Fruit fly (Drosophila melanogaster) whole organism, pupa: ENCODE measurements around the gene bark.

Source experiments
- CG8159 ChIP-seq: fragments of 200-800 bp; sonication (Bioruptor generic); optimal IDR thresholded peaks from 3 replicates; lab custom pipeline; 2018; ENCODE audit warnings: missing biosample characterization, mild to moderate bottlenecking, missing genetic modification characterization, moderate library complexity
- D1 ChIP-seq: fragments of 200-800 bp; sonication (Bioruptor generic); optimal IDR thresholded peaks from 2 replicates; lab custom pipeline; 2018; ENCODE audit warnings: missing biosample characterization, mild to moderate bottlenecking, missing genetic modification characterization, moderate library complexity
- Ets98B ChIP-seq: fragments of 200-800 bp; sonication (Bioruptor generic); IDR thresholded peaks from 2 replicates; pipeline ENCODE4 v1.3.6; 2022; ENCODE audit warnings: missing biosample characterization, missing genetic modification characterization

DNA sequence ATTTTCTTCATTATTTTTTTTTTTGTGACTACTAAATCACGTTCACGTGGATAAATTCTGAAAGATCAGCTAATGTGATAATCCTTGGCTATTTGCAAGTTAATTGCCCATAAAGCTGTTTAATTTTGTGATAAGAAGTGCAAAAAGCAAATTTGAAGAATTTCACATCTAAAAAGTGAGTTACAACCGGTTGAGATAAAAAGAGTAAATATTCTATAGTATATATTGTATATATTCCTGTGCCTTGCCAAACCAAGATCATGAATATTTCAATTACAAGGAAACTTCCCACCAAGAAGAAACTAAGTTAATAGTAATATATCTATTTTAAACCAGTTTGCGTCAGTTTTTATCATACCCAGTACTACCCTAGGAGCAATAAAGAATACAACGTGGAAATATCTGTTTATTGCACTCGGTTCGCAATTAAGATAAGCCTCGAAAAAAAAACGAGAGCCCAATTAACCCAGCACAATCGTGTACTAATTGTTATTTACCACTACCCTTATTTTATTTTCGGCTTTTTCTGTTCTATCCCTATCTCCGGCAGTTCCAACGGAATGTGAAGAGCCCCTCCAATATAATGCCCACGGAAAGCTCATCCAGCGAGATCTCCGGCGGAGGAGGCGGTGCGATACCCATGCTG, 7.7 kb upstream of the bark start:
- TF ChIP-seq CG8159 (tag; lab: Kevin White, UChicago) (no peak), Ets98B (GFP tag; lab: Robert Waterston, UW) (no peak), D1 (tag; lab: Kevin White, UChicago) (no peak)
